Fruit fly (Drosophila melanogaster) whole organism, larva: ENCODE data around the gene CG18754.

ENCODE experiments used
- noc ChIP-seq: fragments of 200-800 bp; sonication (Bioruptor generic); optimal IDR thresholded peaks from 3 replicates; lab custom pipeline; 2019; ENCODE audit warnings: missing biosample characterization, mild to moderate bottlenecking, missing genetic modification characterization, moderate library complexity

The CG18754 gene

DNA sequence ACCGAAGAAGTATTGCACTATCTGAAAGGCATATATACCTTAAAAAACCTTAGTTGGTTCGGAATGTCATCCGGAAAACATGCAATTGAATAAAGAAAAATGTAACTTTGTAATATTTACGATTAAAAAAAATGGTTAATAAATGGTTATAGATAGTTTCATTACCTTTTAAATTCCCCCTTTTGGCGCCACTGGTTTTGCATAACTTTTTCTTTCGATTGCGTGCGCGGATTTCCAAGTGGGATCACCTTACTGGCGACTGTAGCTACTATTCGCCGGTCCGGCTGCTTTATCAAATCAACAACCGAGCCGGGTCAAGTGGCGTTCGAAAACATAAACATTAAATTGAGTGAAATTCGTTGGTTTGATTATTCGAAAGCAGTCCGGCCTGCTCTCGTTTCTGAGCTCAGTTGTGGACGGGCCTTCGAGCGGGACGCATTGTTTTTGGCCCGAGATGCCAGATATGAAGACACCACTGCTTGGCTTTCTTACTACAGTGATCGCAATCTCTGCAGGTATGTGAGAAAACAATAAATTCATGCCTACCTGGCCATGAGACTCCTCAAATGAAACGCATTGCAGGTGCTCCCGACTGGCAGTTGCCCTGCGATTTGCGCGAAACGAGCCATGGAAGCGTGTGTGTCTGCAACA is 20.7 kb downstream of the CG18754 start, which contains the start of gene Gba1b:
TSS of gene Gba1b (plus strand) at position 422 of the 651 bp plus-strand sequence.
- TF ChIP-seq noc (tag; lab: Kevin White, UChicago) = no peak

DNA sequence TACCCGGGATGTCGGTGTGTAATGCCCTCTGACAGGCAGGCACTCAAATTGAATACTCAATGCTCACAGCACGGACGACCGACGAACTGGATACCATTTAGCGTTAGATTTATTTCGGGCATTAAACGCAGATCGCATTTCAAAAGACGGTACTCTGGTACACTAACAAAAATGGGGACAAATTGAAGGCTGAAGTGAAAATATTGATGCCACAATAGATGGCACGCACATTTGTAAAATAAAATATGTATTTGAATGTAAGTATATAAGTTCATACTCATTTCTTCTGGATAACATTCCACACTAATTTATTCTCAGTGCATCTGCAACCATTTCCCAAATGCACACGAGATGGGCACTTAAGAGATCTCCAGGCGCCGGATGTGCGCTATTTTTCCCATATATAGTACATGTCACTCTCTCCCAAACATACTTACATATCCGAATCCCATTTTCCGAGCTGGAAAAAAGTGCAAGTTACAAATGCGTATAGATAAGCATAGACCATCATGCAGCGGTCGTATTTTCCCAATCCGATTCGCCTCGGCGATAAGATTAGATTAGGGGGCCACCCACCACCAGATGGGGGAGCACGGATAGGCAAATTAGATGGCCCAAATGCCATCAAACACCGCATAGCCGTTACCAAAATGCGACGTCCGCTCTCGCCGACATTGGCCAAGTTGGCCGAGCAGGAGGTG is 25.8 kb downstream of the CG18754 start, which contains the start of gene CG10301:
TSS of gene CG10301 (plus strand) at position 651 of the 701 bp plus-strand sequence.
- TF ChIP-seq noc (tag; lab: Kevin White, UChicago) = no peak

DNA sequence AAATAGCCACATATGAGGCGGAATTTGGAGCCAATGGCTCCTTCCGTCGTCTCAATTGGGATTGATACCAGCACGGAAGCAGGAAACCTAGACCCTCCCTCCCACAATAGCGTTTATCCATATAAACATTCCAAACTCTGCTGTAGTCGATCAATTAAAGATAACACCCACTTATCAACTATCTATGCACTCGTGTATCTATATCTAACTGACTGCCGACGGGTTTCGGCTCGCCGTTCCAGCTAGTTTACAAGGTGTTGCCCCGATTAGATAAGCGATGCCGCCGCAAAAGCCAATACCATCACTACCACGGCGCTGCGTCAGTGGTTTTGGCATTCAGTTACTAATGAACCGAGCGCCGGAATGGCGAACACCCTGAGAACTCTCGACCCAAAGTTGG is 27.3 kb downstream of the CG18754 start, which contains the start of gene CG10300:
TSS of gene CG10300 (plus strand) at position 333 of the 400 bp plus-strand sequence.
- TF ChIP-seq noc (tag; lab: Kevin White, UChicago) = no peak

DNA sequence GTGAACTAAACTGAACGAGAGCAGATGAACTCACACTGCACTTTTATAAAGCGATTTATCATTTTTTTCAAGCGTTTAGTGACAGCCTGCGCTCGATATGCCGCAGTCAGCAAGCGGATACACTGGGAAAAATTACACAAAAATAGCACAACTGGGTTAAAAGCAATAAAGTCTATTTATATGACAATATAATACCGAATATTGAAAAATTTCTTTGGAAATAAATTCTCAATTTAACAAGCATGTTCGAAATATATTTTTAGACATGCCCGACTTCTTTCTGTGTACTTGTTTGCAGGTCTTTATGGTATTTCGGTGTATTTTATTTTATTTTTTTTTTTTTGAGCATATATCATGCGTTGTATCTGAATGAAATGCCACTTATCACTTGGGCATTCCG is 30.0 kb downstream of the CG18754 start:
- TF ChIP-seq noc (tag; lab: Kevin White, UChicago) = no peak

DNA sequence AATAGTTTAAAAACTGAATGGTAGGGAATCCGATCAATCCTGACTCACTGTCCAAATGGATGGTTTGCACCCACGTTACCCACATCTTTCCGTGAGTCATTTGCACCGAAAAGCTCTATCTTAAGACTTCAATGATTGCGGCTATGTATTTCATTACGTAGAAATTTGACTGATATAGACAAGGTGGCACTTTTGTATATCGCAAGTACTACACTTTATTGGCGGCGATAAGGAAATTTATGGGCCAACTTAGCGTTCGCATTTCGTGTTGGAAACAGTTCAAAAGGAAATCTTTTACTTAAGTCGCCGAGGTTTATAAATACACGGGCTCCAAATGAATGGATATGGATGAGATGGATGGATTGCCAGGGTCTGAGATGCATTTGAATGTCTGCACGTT is 31.0 kb downstream of the CG18754 start:
- peak; percentile 42 for TF ChIP-seq noc (tag; lab: Kevin White, UChicago)

DNA sequence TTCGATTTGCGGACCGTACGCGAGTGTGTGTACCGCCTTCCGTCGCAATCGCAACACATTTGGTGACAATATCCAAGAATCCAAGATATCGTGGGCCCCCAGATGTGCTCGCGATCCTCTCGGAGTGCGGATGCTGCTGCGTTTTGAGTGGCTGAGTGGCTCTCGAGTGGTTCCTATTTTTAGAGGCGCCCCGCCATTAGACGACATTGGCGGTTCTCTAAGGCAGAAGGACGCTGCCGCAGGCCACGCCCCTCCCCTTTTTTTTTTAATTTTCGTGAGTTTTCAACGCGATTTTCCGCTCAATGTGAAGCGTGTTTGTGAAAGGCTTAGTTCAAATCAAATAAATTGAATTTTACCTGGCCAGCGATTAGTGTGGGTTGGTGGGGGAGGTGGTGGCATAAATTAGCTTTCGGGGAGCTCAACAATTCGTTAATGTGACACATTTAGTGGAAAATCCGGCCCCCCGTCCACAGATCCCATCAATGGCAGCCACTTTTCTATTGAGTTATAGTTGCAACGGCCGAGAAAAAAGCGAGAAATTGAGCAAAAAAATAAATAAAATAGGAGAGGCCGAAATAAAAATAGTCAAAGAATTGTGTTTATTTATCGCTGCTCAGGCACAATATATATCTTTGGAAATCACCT is 34.6 kb downstream of the CG18754 start, which contains the start of gene nau:
TSS of gene nau (minus strand) at position 61 of the 645 bp plus-strand sequence.
- no peak for TF ChIP-seq noc (tag; lab: Kevin White, UChicago)

DNA sequence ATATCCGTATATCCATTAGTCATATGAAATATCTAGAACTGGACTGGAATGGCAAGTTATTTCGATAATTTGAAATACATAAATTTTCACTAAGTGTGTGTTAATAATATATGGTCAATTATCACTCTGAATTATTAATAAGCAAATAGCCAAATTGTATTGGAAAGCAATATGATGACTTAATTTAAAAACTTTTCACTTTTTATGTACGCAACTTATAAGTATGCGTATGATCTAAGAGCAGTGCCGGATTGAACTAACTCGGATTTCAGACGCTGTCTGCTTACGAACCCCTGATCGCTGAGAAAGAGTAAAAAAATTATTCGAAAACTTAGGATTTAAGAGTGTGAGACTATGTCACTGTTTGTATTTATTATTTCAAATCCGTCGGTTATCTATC is 37.7 kb downstream of the CG18754 start, which contains the start of gene CG10232:
TSS of gene CG10232 (minus strand) at position 101 of the 400 bp plus-strand sequence.
- TF ChIP-seq noc (tag; lab: Kevin White, UChicago) = no peak

DNA sequence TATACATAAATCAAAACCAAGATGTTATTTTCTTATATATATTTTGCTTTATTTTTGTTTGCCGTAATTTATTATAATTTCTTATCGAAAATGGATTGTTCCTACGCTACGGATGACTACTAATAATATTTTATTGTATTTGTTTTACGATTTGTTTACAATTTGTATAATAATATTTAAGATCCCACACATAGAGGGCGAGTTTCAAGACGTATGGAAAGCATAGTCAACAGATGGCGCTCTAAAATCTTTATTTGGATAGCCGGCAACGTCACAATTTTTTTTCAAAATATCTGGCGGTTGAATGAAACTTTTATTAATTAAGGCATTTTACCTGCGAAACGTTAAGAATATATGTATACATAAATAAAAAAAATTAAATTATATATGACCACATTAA is 38.1 kb downstream of the CG18754 start:
- peak; percentile 44 for TF ChIP-seq noc (tag; lab: Kevin White, UChicago)

DNA sequence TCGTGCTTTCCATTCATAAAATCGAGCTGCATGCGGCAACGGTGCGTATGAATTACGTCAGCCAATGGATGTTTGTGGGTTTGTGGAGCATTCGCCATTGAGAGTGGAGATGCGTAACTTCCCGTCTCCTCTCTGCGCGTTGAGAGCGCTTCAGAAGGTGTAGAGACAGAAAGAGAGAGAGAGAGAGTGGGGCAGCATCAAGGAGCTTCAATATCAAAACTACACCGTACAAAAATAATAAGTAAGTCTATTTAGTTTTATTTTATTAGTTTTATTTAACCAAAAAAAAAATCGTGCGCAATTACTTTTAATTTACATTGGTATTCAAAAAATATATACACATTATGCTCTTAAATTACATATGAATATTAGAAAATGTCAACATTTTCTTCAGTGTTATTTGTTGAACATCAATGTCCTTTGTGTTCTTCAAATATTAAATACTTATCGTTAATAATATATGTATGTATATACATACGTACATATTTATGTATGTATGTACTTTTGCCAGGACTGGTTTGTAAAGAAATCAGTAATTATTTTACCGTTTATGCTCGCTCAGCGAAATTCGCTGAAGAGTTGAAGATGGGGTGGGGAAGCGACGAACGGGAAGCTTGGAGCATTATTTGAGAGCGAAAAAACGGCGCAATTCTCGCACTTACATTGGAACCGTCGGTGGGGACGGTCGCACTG is 39.0 kb downstream of the CG18754 start, which contains the start of gene CG10365:
TSS of gene CG10365 (plus strand) at position 652 of the 693 bp plus-strand sequence.
- TF ChIP-seq noc (tag; lab: Kevin White, UChicago) = peak; percentile 89

DNA sequence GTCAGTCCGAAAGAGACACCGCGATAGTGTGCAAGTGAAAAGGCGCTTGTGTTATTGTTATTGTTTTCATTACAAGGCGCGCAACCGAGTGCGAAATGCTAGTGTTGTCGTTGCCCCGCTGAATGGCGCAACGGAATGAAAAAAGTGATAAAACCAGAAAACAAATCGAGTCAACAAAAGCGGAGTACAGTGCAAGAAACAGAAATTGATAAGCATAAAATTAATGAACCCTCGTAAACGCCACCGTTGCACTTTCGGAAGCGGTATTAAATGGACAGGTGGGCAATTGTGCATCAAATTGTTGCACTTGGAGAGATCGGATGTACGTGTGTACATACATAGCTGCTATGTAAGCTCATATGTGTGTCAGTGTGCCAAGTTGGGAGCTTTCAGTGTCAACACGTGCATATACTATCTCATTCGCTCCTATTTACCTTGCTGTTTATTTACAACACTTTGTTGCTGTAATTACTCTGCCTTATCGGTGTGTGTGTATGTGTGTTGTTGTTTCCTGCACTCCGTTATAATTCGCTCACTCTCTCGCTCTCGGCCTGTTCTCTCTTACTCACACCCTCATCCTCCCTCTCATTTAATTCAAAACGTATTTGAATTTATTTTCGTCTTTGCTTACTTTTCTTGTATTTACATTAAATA is 39.7 kb downstream of the CG18754 start:
- TF ChIP-seq noc (tag; lab: Kevin White, UChicago) = no peak

DNA sequence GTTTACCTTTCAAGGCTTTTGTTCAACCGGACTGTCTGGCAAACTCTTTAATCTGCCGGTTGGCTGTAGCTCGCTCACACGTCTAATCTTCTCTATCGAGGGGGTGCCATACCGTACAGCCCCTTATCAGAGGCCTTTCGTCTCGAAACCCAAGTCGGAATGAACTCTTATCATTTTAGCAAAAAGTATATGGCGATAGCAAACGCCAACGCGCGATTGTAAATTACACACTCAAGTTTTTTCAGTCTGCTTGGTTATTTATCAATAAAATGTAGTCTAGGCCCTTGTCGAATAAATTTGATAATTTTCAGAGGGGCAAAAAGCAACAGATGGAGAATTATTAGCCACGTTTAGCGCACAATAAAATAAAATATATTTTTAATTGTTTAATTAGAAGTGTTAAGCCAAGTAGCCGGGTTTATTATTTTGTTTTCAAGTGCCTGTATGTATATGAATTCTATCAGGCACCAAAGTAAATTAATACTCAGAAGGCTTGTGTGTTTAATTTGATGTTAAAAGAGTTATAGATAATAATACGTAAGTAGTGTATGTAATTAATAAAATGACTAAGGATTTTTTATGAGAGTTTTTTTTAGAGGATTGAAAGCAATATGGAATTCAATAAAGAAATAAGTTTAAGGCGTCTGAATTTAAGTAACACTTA is 41.1 kb downstream of the CG18754 start:
- peak; percentile 90 for TF ChIP-seq noc (tag; lab: Kevin White, UChicago)

DNA sequence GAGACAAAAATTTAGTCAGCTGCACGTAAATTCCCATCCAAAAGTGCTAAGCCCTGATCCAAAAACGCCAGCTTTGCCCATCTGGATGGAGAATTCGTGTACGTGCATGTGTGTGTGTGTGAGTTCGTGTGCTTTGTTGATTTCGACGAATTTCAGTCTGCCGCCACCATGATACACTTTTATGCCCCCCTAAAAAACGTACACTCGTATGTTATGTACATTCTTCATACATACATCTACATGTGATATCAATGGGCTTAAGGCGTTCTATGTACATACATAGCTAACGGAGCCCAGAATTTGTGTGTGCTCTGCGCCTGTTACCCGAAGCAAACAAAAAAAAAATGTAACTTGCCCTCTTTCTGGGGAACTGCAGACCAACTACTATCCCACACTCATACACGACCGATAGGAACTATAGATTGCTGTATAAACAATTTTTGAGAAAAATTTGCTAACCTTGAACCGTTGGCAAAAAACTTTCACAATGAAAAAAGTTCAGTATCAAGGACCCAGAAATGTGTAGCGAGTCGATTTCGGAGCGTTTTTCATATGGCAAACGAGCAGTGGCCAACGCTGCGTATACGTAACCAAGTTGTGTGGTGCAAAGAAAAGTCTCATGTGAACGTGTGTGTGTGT is 42.0 kb downstream of the CG18754 start:
- TF ChIP-seq noc (tag; lab: Kevin White, UChicago) = peak; percentile 61

DNA sequence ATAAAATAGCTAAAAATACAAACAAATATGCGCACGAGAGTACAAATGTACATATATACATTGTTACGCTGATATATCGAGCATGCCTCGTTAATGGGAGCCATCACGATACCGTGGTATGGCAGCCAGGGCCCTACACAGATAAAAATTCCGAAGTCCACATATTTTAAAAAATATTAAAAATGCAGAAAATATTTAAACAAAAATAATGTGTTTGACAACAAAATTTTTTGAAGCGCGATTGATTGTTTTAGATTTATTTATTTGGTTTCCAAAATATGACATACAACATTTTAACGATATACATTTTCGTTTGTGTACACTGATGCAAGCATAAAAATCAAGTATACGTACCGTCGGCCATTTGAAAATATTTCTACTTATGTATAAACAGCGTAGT is 42.9 kb downstream of the CG18754 start:
- peak; percentile 98 for TF ChIP-seq noc (tag; lab: Kevin White, UChicago)

DNA sequence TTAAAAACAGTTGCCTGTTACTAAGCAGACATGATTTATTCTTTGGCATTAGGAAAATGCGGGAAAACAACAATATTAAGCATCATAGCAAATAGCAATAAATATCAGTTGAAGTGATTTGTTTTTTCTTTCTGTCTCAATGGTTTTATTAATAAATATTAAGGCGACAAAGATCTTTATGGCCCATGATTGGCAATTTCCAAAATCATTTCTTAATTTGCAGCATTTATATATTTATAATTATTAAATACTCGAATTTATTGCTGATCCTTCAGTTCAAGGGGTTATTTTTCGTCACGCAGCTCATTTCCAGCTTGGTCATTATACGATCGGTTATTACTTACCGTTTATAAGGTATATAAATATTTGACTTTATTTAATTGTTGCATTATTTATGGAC is 43.8 kb downstream of the CG18754 start:
- TF ChIP-seq noc (tag; lab: Kevin White, UChicago) = peak; percentile 69
